Worm (Caenorhabditis elegans) whole organism, L1 larva: ENCODE data around the gene rps-11.

ENCODE experiments used
- C04F5.9 ChIP-seq: sonication (generic microtip); optimal IDR thresholded peaks from 2 replicates; lab custom pipeline; 2016; ENCODE audit warnings: missing genetic modification characterization, missing compliant biosample characterization
- F16B12.6 ChIP-seq: fragments of 150-350 bp; optimal IDR thresholded peaks from 2 replicates; lab custom pipeline; 2014; ENCODE audit warnings: missing biosample characterization, missing genetic modification characterization
- Y116A8C.19 ChIP-seq: sonication (generic microtip); optimal IDR thresholded peaks from 2 replicates; lab custom pipeline; 2016; ENCODE audit warnings: missing compliant biosample characterization, missing genetic modification characterization, borderline replicate concordance
- aha-1 ChIP-seq: fragments of 150-350 bp; optimal IDR thresholded peaks from 2 replicates; lab custom pipeline; 2014; ENCODE audit warnings: missing biosample characterization, missing genetic modification characterization
- ceh-63 ChIP-seq: fragments of 200-800 bp; sonication (Bioruptor generic); optimal IDR thresholded peaks from 2 replicates; lab custom pipeline; 2018; ENCODE audit warnings: mild to moderate bottlenecking, missing genetic modification characterization, missing compliant biosample characterization
- ceh-8 ChIP-seq: fragments of 200-800 bp; sonication (Bioruptor generic); optimal IDR thresholded peaks from 2 replicates; lab custom pipeline; 2018; ENCODE audit warnings: mild to moderate bottlenecking, missing genetic modification characterization, moderate library complexity, missing compliant biosample characterization
- ceh-82 ChIP-seq, 3 experiments: fragments of 150-350 bp in 1 of 3; sonication (generic microtip) in 2 of 3; optimal IDR thresholded peaks; 2 replicates each; lab custom pipeline; 2014 to 2017; ENCODE audit warnings: missing biosample characterization in 3 of 3, missing genetic modification characterization in 3 of 3
- ceh-88 ChIP-seq: fragments of 200-800 bp; sonication (Bioruptor generic); IDR thresholded peaks from 2 replicates; pipeline ENCODE4 v1.3.6; 2022; ENCODE audit warnings: missing genetic modification characterization, missing compliant biosample characterization
- ces-1 ChIP-seq: fragments of 150-350 bp; optimal IDR thresholded peaks from 2 replicates; lab custom pipeline; 2014; ENCODE audit warnings: missing biosample characterization, missing genetic modification reagents, missing genetic modification characterization
- dsc-1 ChIP-seq: sonication (generic microtip); optimal IDR thresholded peaks from 2 replicates; lab custom pipeline; 2016; ENCODE audit warnings: mild to moderate bottlenecking, missing genetic modification characterization, missing compliant biosample characterization
- egl-27 ChIP-seq, 2 experiments: fragments of 150-350 bp in 1 of 2; sonication (generic microtip); optimal IDR thresholded peaks; 3 replicates each; lab custom pipeline; 2017 to 2018; ENCODE audit warnings: missing biosample characterization in 2 of 2, missing genetic modification characterization in 2 of 2, missing genetic modification reagents in 2 of 2
- fkh-10 ChIP-seq: sonication (generic microtip); optimal IDR thresholded peaks from 2 replicates; lab custom pipeline; 2017; ENCODE audit warnings: missing biosample characterization, missing genetic modification reagents, missing genetic modification characterization
- fkh-4 ChIP-seq: sonication (generic microtip); optimal IDR thresholded peaks from 2 replicates; lab custom pipeline; 2016; ENCODE audit warnings: missing compliant biosample characterization, missing genetic modification characterization, borderline replicate concordance
- hlh-4 ChIP-seq: sonication (generic microtip); optimal IDR thresholded peaks from 2 replicates; lab custom pipeline; 2016; ENCODE audit warnings: mild to moderate bottlenecking, missing genetic modification characterization, missing compliant biosample characterization
- irx-1 ChIP-seq: sonication (generic microtip); optimal IDR thresholded peaks from 2 replicates; lab custom pipeline; 2016; ENCODE audit warnings: missing genetic modification characterization, missing compliant biosample characterization
- isw-1 ChIP-seq: fragments of 200-800 bp; sonication (Bioruptor generic); IDR thresholded peaks from 2 replicates; pipeline ENCODE4 v1.3.6; 2022; ENCODE audit warnings: missing genetic modification characterization, missing compliant biosample characterization
- jun-1 ChIP-seq: fragments of 150-350 bp; optimal IDR thresholded peaks from 2 replicates; lab custom pipeline; 2014; ENCODE audit warnings: missing biosample characterization, missing genetic modification reagents, missing genetic modification characterization
- lin-13 ChIP-seq: fragments of 150-350 bp; optimal IDR thresholded peaks from 2 replicates; lab custom pipeline; 2014; ENCODE audit warnings: missing biosample characterization, missing genetic modification reagents, missing genetic modification characterization
- lin-14 ChIP-seq: fragments of 200-800 bp; sonication (Bioruptor generic); optimal IDR thresholded peaks from 2 replicates; lab custom pipeline; 2018; ENCODE audit warnings: mild to moderate bottlenecking, missing genetic modification characterization, moderate library complexity, missing compliant biosample characterization
- lin-15B ChIP-seq: fragments of 150-350 bp; sonication (generic microtip); optimal IDR thresholded peaks from 3 replicates; lab custom pipeline; 2014; ENCODE audit warnings: missing biosample characterization, missing genetic modification characterization
- lin-39 ChIP-seq: fragments of 150-350 bp; optimal IDR thresholded peaks from 2 replicates; lab custom pipeline; 2014; ENCODE audit warnings: missing biosample characterization, missing genetic modification reagents, missing genetic modification characterization
- lsy-2 ChIP-seq, 2 experiments: fragments of 150-350 bp; optimal IDR thresholded peaks; 2 replicates each; lab custom pipeline; 2014; ENCODE audit warnings: missing biosample characterization in 2 of 2, missing genetic modification characterization in 2 of 2
- mef-2 ChIP-seq: fragments of 150-350 bp; optimal IDR thresholded peaks from 2 replicates; lab custom pipeline; 2014; ENCODE audit warnings: missing biosample characterization, missing genetic modification characterization
- nhr-11 ChIP-seq: fragments of 150-350 bp; optimal IDR thresholded peaks from 2 replicates; lab custom pipeline; 2014; ENCODE audit warnings: missing biosample characterization, missing genetic modification characterization
- nhr-12 ChIP-seq: sonication (generic microtip); optimal IDR thresholded peaks from 2 replicates; lab custom pipeline; 2017; ENCODE audit warnings: missing biosample characterization, missing genetic modification characterization
- nhr-19 ChIP-seq: fragments of 200-800 bp; sonication (Bioruptor generic); conservative IDR thresholded peaks from 2 replicates; pipeline ENCODE4 v1.3.6; 2022; ENCODE audit warnings: missing genetic modification characterization, missing compliant biosample characterization
- nhr-20 ChIP-seq: sonication (generic microtip); optimal IDR thresholded peaks from 2 replicates; lab custom pipeline; 2016; ENCODE audit warnings: mild to moderate bottlenecking, missing genetic modification characterization, missing compliant biosample characterization
- nhr-237 ChIP-seq: fragments of 150-350 bp; optimal IDR thresholded peaks from 2 replicates; lab custom pipeline; 2014; ENCODE audit warnings: missing biosample characterization, missing genetic modification characterization
- nhr-47 ChIP-seq: sonication (generic microtip); optimal IDR thresholded peaks from 2 replicates; lab custom pipeline; 2016; ENCODE audit warnings: mild to moderate bottlenecking, missing genetic modification characterization, moderate library complexity, missing compliant biosample characterization
- nhr-71 ChIP-seq: sonication (generic microtip); optimal IDR thresholded peaks from 2 replicates; lab custom pipeline; 2016; ENCODE audit warnings: mild to moderate bottlenecking, missing genetic modification characterization, moderate library complexity, missing compliant biosample characterization
- nhr-76 ChIP-seq: sonication (generic microtip); optimal IDR thresholded peaks from 2 replicates; lab custom pipeline; 2017; ENCODE audit warnings: missing biosample characterization, missing genetic modification characterization
- nhr-77 ChIP-seq: fragments of 150-350 bp; optimal IDR thresholded peaks from 2 replicates; lab custom pipeline; 2014; ENCODE audit warnings: missing biosample characterization, missing genetic modification characterization
- nhr-85 ChIP-seq: sonication (generic microtip); peaks from one replicate; lab custom pipeline; 2016; ENCODE audit warnings: missing genetic modification characterization, inconsistent platforms, missing compliant biosample characterization
- pqm-1 ChIP-seq: sonication (generic microtip); optimal IDR thresholded peaks from 3 replicates; lab custom pipeline; 2017; ENCODE audit warnings: missing biosample characterization, missing genetic modification characterization
- skn-1 ChIP-seq: fragments of 150-350 bp; optimal IDR thresholded peaks from 2 replicates; lab custom pipeline; 2014; ENCODE audit warnings: missing biosample characterization, missing genetic modification characterization
- snpc-4 ChIP-seq: fragments of 150-350 bp; optimal IDR thresholded peaks from 2 replicates; lab custom pipeline; 2014; ENCODE audit warnings: missing biosample characterization, missing genetic modification characterization
- snu-23 ChIP-seq: sonication (generic microtip); optimal IDR thresholded peaks from 2 replicates; lab custom pipeline; 2016; ENCODE audit warnings: missing genetic modification characterization, missing compliant biosample characterization
- sox-4 ChIP-seq: sonication (generic microtip); optimal IDR thresholded peaks from 2 replicates; lab custom pipeline; 2016; ENCODE audit warnings: missing genetic modification characterization, missing compliant biosample characterization
- sup-37 ChIP-seq: fragments of 200-800 bp; sonication (Bioruptor generic); optimal IDR thresholded peaks from 2 replicates; lab custom pipeline; 2018; ENCODE audit warnings: mild to moderate bottlenecking, missing genetic modification characterization, missing compliant biosample characterization
- swsn-7 ChIP-seq: sonication (generic microtip); optimal IDR thresholded peaks from 2 replicates; lab custom pipeline; 2016; ENCODE audit warnings: missing genetic modification characterization, missing compliant biosample characterization
- tbx-2 ChIP-seq: sonication (generic microtip); optimal IDR thresholded peaks from 2 replicates; lab custom pipeline; 2016; ENCODE audit warnings: missing genetic modification characterization, missing compliant biosample characterization
- unc-130 ChIP-seq: fragments of 150-350 bp; optimal IDR thresholded peaks from 2 replicates; lab custom pipeline; 2017; ENCODE audit warnings: missing biosample characterization, missing genetic modification characterization, inconsistent platforms
- unc-30 ChIP-seq: sonication (generic microtip); optimal IDR thresholded peaks from 2 replicates; lab custom pipeline; 2017; ENCODE audit warnings: missing biosample characterization, missing genetic modification characterization
- unc-62 ChIP-seq: fragments of 150-350 bp; optimal IDR thresholded peaks from 2 replicates; lab custom pipeline; 2014; ENCODE audit warnings: missing biosample characterization, missing genetic modification reagents, missing genetic modification characterization
- unc-86 ChIP-seq: sonication (generic microtip); optimal IDR thresholded peaks from 2 replicates; lab custom pipeline; 2016; ENCODE audit warnings: missing genetic modification characterization, missing compliant biosample characterization
- unc-98 ChIP-seq: fragments of 200-800 bp; sonication (Bioruptor generic); IDR thresholded peaks from 2 replicates; pipeline ENCODE4 v1.3.6; 2022; ENCODE audit warnings: missing genetic modification characterization, missing compliant biosample characterization
- zag-1 ChIP-seq: fragments of 150-350 bp; optimal IDR thresholded peaks from 2 replicates; lab custom pipeline; 2014; ENCODE audit warnings: missing biosample characterization, missing genetic modification characterization
- ztf-11 ChIP-seq, 2 experiments: sonication (generic microtip); optimal IDR thresholded peaks; 2 replicates each; lab custom pipeline; 2016 to 2017; ENCODE audit warnings: missing genetic modification characterization in 2 of 2, missing biosample characterization in 1 of 2, missing compliant biosample characterization in 1 of 2
- ztf-4 ChIP-seq: fragments of 150-350 bp; optimal IDR thresholded peaks from 2 replicates; lab custom pipeline; 2014; ENCODE audit warnings: missing biosample characterization, missing genetic modification characterization

The rps-11 gene

DNA sequence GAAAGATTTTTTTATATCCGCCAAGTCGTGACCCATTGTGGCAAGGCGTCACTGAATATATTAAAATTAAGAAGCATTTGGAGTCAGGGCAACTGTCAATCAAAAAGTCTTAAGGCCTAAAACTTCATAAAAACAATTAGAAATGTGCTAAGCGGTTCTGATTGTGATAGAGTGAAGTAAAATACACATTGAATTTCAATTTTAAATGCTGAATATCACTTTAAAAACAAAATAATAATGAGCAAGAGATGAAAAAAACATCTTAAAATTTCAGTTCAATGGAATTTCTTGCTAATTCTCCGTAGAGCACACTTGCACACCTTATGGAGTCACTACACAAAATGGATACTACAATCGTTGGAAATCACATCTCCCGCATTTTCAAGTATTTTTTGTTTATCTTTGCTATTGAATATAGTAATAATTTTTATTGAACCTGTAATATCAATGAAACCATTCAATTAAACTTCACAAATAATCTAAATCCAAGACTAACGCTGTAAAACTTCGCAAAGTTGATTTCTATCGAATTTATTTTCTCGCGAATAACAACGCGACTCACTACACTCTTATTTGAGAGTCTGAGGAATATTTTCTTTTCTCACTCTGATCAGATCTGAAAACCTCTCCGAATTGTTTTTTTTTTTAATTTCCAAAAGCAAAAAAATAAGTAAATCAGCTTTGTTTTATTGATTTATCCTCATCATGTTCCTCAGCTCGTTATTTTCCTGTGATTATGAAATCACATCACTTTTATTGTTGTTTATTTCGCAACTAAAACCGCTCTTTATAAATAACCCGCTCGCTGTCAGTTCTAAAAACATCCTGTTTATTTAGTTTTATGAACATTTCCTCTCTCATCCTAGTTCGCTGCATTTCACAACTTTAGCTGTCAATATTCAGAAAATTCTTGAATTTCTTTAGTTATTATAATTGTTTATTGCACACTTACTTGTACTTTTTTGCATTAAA is 33.3 kb downstream of the rps-11 start, which contains the start of gene mars-1 (continued):
- TF ChIP-seq C04F5.9 (tag; lab: Kevin White, UChicago), result peak; percentile 62
- TF ChIP-seq unc-130 (tag; lab: Kevin White, UChicago), result peak; percentile 37
- TF ChIP-seq ceh-88 (GFP tag; lab: Robert Waterston, UW), result peak; percentile 60; the same call in 1 of the 2 replicates
- peak; percentile 63 for TF ChIP-seq swsn-7 (tag; lab: Kevin White, UChicago)
- peak; percentile 7; the same call in 1 of the 2 replicates for TF ChIP-seq unc-98
- TF ChIP-seq lin-15B (tag; lab: Kevin White, UChicago), result peak; percentile 52
- no peak for TF ChIP-seq zag-1 (tag; lab: Kevin White, UChicago)
- TF ChIP-seq nhr-20 (tag; lab: Kevin White, UChicago), result peak; percentile 86
- peak; percentile 64 for TF ChIP-seq irx-1 (tag; lab: Kevin White, UChicago)
- TF ChIP-seq ceh-63 (GFP tag; lab: Kevin White, UChicago), result peak; percentile 55
- TF ChIP-seq aha-1, result no peak
- TF ChIP-seq F16B12.6, result peak; percentile 19
- TF ChIP-seq jun-1 (tag; lab: Kevin White, UChicago), result peak; percentile 60
- no peak for TF ChIP-seq hlh-4 (tag; lab: Kevin White, UChicago)
- TF ChIP-seq fkh-4, result no peak
- TF ChIP-seq nhr-237 (tag; lab: Kevin White, UChicago), result peak; percentile 51
- TF ChIP-seq skn-1 (tag; lab: Kevin White, UChicago), result peak; percentile 34
- TF ChIP-seq snu-23, result peak; percentile 85
- peak in 1 of 2 experiments; percentile 60 for TF ChIP-seq ztf-11 (tag; optimal IDR thresholded peaks at IDR 0.05; lab: Kevin White, UChicago)
- TF ChIP-seq snpc-4 (tag; lab: Kevin White, UChicago), result peak; percentile 17
- TF ChIP-seq dsc-1, result peak; percentile 52
- TF ChIP-seq lin-39 (tag; lab: Kevin White, UChicago), result no peak
- TF ChIP-seq nhr-85 (tag; lab: Kevin White, UChicago), result peak; percentile 81
- TF ChIP-seq tbx-2 (tag; lab: Kevin White, UChicago), result peak; percentile 73
- TF ChIP-seq, all 84 proteins: peak for 50

DNA sequence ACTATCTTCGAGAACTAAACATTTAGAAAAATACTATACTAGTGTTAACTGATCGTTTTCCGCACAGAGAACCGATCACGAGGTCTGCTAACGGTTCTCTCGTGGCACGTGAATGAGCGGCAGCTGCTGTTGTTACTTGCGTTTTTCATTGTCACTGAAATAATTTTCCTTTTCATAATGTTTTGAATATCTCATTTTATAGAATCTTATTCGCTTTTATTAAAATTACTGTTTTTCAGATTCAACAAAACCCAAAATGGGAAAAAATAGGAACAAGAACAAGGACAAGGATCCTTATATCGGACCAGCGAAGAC is 33.9 kb downstream of the rps-11 start, which contains the start of gene F58B3.6:
Gene F58B3.6, plus strand, starts transcription at position 240 of the 315 bp plus-strand sequence.
- TF ChIP-seq isw-1 (GFP tag; lab: Robert Waterston, UW) (no peak), unc-30 (tag; lab: Kevin White, UChicago) (no peak), ceh-8 (GFP tag; lab: Kevin White, UChicago) (no peak), swsn-7 (tag; lab: Kevin White, UChicago) (peak; percentile 6), nhr-71 (tag; lab: Kevin White, UChicago) (peak; percentile 77), nhr-47 (no peak), aha-1 (no peak), ztf-4 (tag; lab: Kevin White, UChicago) (peak; percentile 66), skn-1 (tag; lab: Kevin White, UChicago) (no peak), nhr-19 (peak; percentile 77), tbx-2 (tag; lab: Kevin White, UChicago) (peak; percentile 16), pqm-1 (tag; lab: Kevin White, UChicago) (no peak), lin-15B (tag; lab: Kevin White, UChicago) (no peak), unc-86 (tag; lab: Kevin White, UChicago) (no peak), egl-27 (tag; optimal IDR thresholded peaks at IDR 0.05; lab: Kevin White, UChicago) (no peak), sup-37 (GFP tag; lab: Kevin White, UChicago) (no peak), mef-2 (tag; lab: Kevin White, UChicago) (no peak), fkh-4 (no peak), lsy-2 (tag; optimal IDR thresholded peaks at IDR 0.05; lab: Kevin White, UChicago) (peak; percentile 26 to 65), irx-1 (tag; lab: Kevin White, UChicago) (no peak), snu-23 (peak; percentile 84), lin-13 (GFP tag; lab: Kevin White, UChicago) (no peak), ces-1 (no peak), lin-14 (GFP tag; lab: Kevin White, UChicago) (peak; percentile 70), nhr-12 (tag; lab: Kevin White, UChicago) (no peak), ceh-82 (tag; optimal IDR thresholded peaks at IDR 0.05; lab: Kevin White, UChicago) (no peak), nhr-76 (tag; lab: Kevin White, UChicago) (no peak), nhr-20 (tag; lab: Kevin White, UChicago) (peak; percentile 89), nhr-11 (tag; lab: Kevin White, UChicago) (no peak), nhr-237 (tag; lab: Kevin White, UChicago) (no peak), lin-39 (tag; lab: Kevin White, UChicago) (no peak), Y116A8C.19 (no peak), ceh-88 (GFP tag; lab: Robert Waterston, UW) (no peak), nhr-77 (tag; lab: Kevin White, UChicago) (no peak), unc-62 (GFP tag; lab: Kevin White, UChicago) (no peak), sox-4 (tag; lab: Kevin White, UChicago) (no peak), fkh-10 (no peak)
